Worm (Caenorhabditis elegans) whole organism, L4/young adult: ENCODE data around the gene nhr-147.

Source experiments
- W03F9.2 ChIP-seq: fragments of 150-350 bp; optimal IDR thresholded peaks from 2 replicates; lab custom pipeline; 2014; ENCODE audit warnings: missing biosample characterization, missing genetic modification characterization
- dao-5 ChIP-seq: sonication (generic microtip); optimal IDR thresholded peaks from 2 replicates; lab custom pipeline; 2016; ENCODE audit warnings: missing genotype, missing genetic modification characterization, moderate library complexity, missing compliant biosample characterization
- him-1 ChIP-seq: sonication (generic microtip); optimal IDR thresholded peaks from 2 replicates; lab custom pipeline; 2016; ENCODE audit warnings: missing genotype, missing genetic modification reagents, missing genetic modification characterization, missing compliant biosample characterization

- TF ChIP-seq him-1 (tag; lab: Kevin White, UChicago) (no peak), dao-5 (tag; lab: Kevin White, UChicago) (no peak), W03F9.2 (tag; lab: Kevin White, UChicago) (no peak)
These were observed 24.7 kb upstream of the nhr-147 start, which contains the start of gene lmd-4 for ce11 chrV:7320909-7321308.
